Worm (Caenorhabditis elegans): ENCODE results near the gene flap-1.

flap-1 gene

ce11 chrIII:6971662-6972284, 43.1 kb upstream of the flap-1 start, which contains the start of the genes eef-1A.1 and rfc-4 (continued):
- TF ChIP-seq nhr-28 (tag; optimal IDR thresholded peaks at IDR 0.05) (peak; percentile 94), nhr-111 (GFP tag; optimal IDR thresholded peaks at IDR 0.05) (no peak), daf-8 (GFP tag; IDR thresholded peaks at IDR 0.05) (no peak), ceh-20 (GFP tag; IDR thresholded peaks at IDR 0.05) (peak; percentile 85), Y75B8A.6 (GFP tag; IDR thresholded peaks at IDR 0.05) (no peak), vab-7 (GFP tag; IDR thresholded peaks at IDR 0.05) (peak; percentile 56), madf-5 (GFP tag; IDR thresholded peaks at IDR 0.05) (no peak), hmg-1.1 (GFP tag; IDR thresholded peaks at IDR 0.05) (peak; percentile 92), nhr-48 (tag; optimal IDR thresholded peaks at IDR 0.05) (peak; percentile 66), hlh-11 (tag; optimal IDR thresholded peaks at IDR 0.05) (peak; percentile 95), nhr-237 (tag; optimal IDR thresholded peaks at IDR 0.05) (peak; percentile 6), ceh-44 (GFP tag; IDR thresholded peaks at IDR 0.05) (no peak), unc-62 (GFP tag; optimal IDR thresholded peaks at IDR 0.05 in 1 of 2) (peak in 1 of 2 experiments; percentile 99), unc-62 (tag; optimal IDR thresholded peaks at IDR 0.05) (no peak), mep-1 (tag; optimal IDR thresholded peaks at IDR 0.05) (peak; percentile 98), fkh-10 (GFP tag; optimal IDR thresholded peaks at IDR 0.05) (peak; percentile 96), lin-1 (GFP tag; IDR thresholded peaks at IDR 0.05) (peak; percentile 75), set-16 (GFP tag; IDR thresholded peaks at IDR 0.05) (no peak), attf-4 (tag; optimal IDR thresholded peaks at IDR 0.05) (no peak), saeg-2 (GFP tag; IDR thresholded peaks at IDR 0.05) (no peak), ceh-82 (tag; optimal IDR thresholded peaks at IDR 0.05) (no peak), unc-39 (tag; optimal IDR thresholded peaks at IDR 0.05) (no peak), lim-7 (GFP tag; IDR thresholded peaks at IDR 0.05) (peak; percentile 68; the same call in 1 of the 2 replicates), D1046.2 (GFP tag; IDR thresholded peaks at IDR 0.05) (no peak), zag-1 (tag; optimal IDR thresholded peaks at IDR 0.05) (no peak)

- TF ChIP-seq set-16 (GFP tag; IDR thresholded peaks at IDR 0.05) (peak; percentile 51), pqm-1 (tag; optimal IDR thresholded peaks at IDR 0.05) (no peak), snpc-1.2 (GFP tag; IDR thresholded peaks at IDR 0.05) (peak; percentile 58)
Measured at ce11 chrIII:6970744-6971143, 42.1 kb upstream of the flap-1 start.

ce11 chrIII:6969781-6970342, 41.2 kb upstream of the flap-1 start:
- TF ChIP-seq fkh-10 (GFP tag; optimal IDR thresholded peaks at IDR 0.05) = no peak
- TF ChIP-seq hmg-1.1 (GFP tag; IDR thresholded peaks at IDR 0.05) = no peak
- TF ChIP-seq nhr-48 (tag; optimal IDR thresholded peaks at IDR 0.05) = peak; percentile 18
- peak; percentile 32 for TF ChIP-seq T20F7.1 (GFP tag; optimal IDR thresholded peaks at IDR 0.05)
- no peak for TF ChIP-seq ctbp-1 (GFP tag; IDR thresholded peaks at IDR 0.05)
- TF ChIP-seq ZK546.5 (tag; optimal IDR thresholded peaks at IDR 0.05) = no peak
- TF ChIP-seq unc-130 (GFP tag; optimal IDR thresholded peaks at IDR 0.05) = peak; percentile 76
- no peak for TF ChIP-seq tag-97 (GFP tag; IDR thresholded peaks at IDR 0.05)
- no peak for TF ChIP-seq daf-19 (GFP tag; conservative IDR thresholded peaks at IDR 0.05)
- TF ChIP-seq zag-1 (tag; optimal IDR thresholded peaks at IDR 0.05) = no peak
- TF ChIP-seq nhr-42 (GFP tag; IDR thresholded peaks at IDR 0.05) = no peak
- TF ChIP-seq attf-4 (tag; optimal IDR thresholded peaks at IDR 0.05) = no peak
- no peak for TF ChIP-seq nhr-76 (tag; optimal IDR thresholded peaks at IDR 0.05)
- TF ChIP-seq lin-38 (GFP tag; IDR thresholded peaks at IDR 0.05) = peak; percentile 70
- TF ChIP-seq ceh-82 (tag; optimal IDR thresholded peaks at IDR 0.05) = no peak
- no peak for TF ChIP-seq dmd-8 (GFP tag; IDR thresholded peaks at IDR 0.05)
- no peak for TF ChIP-seq nhr-237 (tag; optimal IDR thresholded peaks at IDR 0.05)
- TF ChIP-seq D1046.2 (GFP tag; IDR thresholded peaks at IDR 0.05) = no peak
- peak; percentile 76 for TF ChIP-seq snpc-1.2 (GFP tag; IDR thresholded peaks at IDR 0.05)
- TF ChIP-seq fos-1 (tag; optimal IDR thresholded peaks at IDR 0.05) = no peak
- no peak for TF ChIP-seq ceh-28 (tag; optimal IDR thresholded peaks at IDR 0.05)
- no peak for TF ChIP-seq daf-8 (GFP tag; IDR thresholded peaks at IDR 0.05)
- no peak for TF ChIP-seq daf-16 (GFP tag; optimal IDR thresholded peaks at IDR 0.05)
- peak; percentile 14 for TF ChIP-seq daf-16 (tag; optimal IDR thresholded peaks at IDR 0.05)
- no peak for TF ChIP-seq daf-12 (tag; optimal IDR thresholded peaks at IDR 0.05)
- TF ChIP-seq lin-13 (GFP tag; optimal IDR thresholded peaks at IDR 0.05) = peak; percentile 17
- no peak for TF ChIP-seq nhr-6 (tag; optimal IDR thresholded peaks at IDR 0.05)
- TF ChIP-seq ztf-11 (tag; optimal IDR thresholded peaks at IDR 0.05) = no peak
- TF ChIP-seq lir-3 (tag; optimal IDR thresholded peaks at IDR 0.05) = no peak
- no peak for TF ChIP-seq egl-27 (tag; optimal IDR thresholded peaks at IDR 0.05)
- peak in 1 of 2 experiments; percentile 52 for TF ChIP-seq lsy-2 (tag; optimal IDR thresholded peaks at IDR 0.05)
